Worm (Caenorhabditis elegans) whole organism, young adult: Measurements from ENCODE around the gene F49H12.4.

Experiments
- F10E7.11 ChIP-seq: sonication (generic microtip); optimal IDR thresholded peaks from 2 replicates; lab custom pipeline; 2017; ENCODE audit warnings: mild to moderate bottlenecking, missing genetic modification characterization, moderate library complexity, missing compliant biosample characterization
- egl-18 ChIP-seq: fragments of 200-800 bp; sonication (Bioruptor generic); IDR thresholded peaks from 2 replicates; pipeline ENCODE4 v1.3.6; 2022; ENCODE audit warnings: missing genetic modification reagents, missing genetic modification characterization, missing compliant biosample characterization
- egrh-3 ChIP-seq: fragments of 200-800 bp; sonication (Bioruptor generic); IDR thresholded peaks from 2 replicates; pipeline ENCODE4 v1.3.6; 2022; ENCODE audit warnings: missing genetic modification reagents, missing genetic modification characterization, missing compliant biosample characterization
- lsy-27 ChIP-seq: sonication (generic microtip); optimal IDR thresholded peaks from 2 replicates; lab custom pipeline; 2017; ENCODE audit warnings: missing genetic modification characterization, mild to moderate bottlenecking, missing compliant biosample characterization, antibody characterized with exemption, missing genotype, borderline replicate concordance; ENCODE audit not compliant: insufficient read depth

DNA sequence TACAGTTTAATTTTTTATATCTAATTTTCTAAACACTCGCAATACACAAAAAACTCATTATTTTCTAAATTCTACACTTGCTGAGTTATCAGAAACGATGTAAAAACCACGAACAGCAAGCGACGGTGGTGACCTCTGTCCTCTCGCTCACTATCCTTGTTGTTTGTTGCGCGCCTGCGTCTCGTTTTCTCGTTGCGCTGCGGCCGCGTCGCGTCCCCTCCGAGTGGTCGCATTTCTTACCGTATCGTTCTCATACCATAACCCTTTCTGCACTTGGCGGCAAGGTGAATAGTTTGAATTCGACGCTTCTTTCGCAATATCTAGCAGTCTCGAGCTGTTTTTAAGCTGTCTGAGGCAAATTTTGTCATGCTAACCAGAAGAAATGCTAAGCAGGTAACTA, 9.8 kb downstream of the F49H12.4 start, which contains the start of gene lsy-2:
- TF ChIP-seq egrh-3 (GFP tag; lab: Robert Waterston, UW) (no peak), lsy-27 (tag; lab: Kevin White, UChicago) (no peak), egl-18 (no peak), F10E7.11 (no peak)
